Worm (Caenorhabditis elegans): ENCODE measurements around the gene Y67A10A.2.

ce11 chrIV:14326283-14326682 is 11.6 kb upstream of the Y67A10A.2 start, which contains the start of gene fbxa-83:
- no peak for TF ChIP-seq flt-1 (GFP tag; IDR thresholded peaks at IDR 0.05)
- no peak for TF ChIP-seq ceh-36 (tag; optimal IDR thresholded peaks at IDR 0.05)

Data from whole organism, early embryonic.